Fruit fly (Drosophila melanogaster): Measurements from ENCODE around the gene CG15531.

DNA sequence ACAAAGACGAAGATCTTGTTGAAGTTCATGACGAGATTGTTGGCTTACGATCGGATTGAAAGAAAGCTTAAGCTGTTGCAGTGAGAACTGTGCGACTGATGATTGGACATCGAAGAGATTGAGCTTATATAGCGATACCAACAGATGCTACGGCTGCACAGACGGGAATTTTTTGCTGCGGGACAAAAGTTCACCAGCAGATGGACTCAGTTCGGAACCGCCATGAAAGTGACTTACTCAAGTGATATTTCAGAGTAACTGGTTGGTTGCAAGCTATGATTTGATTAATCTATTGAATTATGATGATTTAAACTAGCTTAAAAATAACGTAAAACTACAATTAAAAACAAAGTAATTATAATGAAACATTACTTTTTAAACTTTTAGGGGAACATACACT is 17.7 kb upstream of the CG15531 start, which contains the start of gene CecB:
- no peak for TF ChIP-seq CG2875 (GFP tag; optimal IDR thresholded peaks at IDR 0.05)
- TF ChIP-seq CG1603 (tag; optimal IDR thresholded peaks at IDR 0.05): no peak
- no peak for TF ChIP-seq Chrac-16 (GFP tag; optimal IDR thresholded peaks at IDR 0.05)
- no peak for TF ChIP-seq CG42726 (GFP tag; IDR thresholded peaks at IDR 0.05; ENCODE audit: partially characterized antibody)
- TF ChIP-seq CTCF (GFP tag; optimal IDR thresholded peaks at IDR 0.05): no peak
- TF ChIP-seq CG6791 (GFP tag; IDR thresholded peaks at IDR 0.05; ENCODE audit: partially characterized antibody): no peak

Data from whole organism, embryonic.